Worm (Caenorhabditis elegans) whole organism, L2 larva: ENCODE measurements around the gene plx-1.

Source experiments
- C34F6.9 ChIP-seq: fragments of 150-350 bp; optimal IDR thresholded peaks from 2 replicates; lab custom pipeline; 2014; ENCODE audit warnings: missing biosample characterization, missing genetic modification characterization
- F13H6.1 ChIP-seq: sonication (generic microtip); optimal IDR thresholded peaks from 2 replicates; lab custom pipeline; 2016; ENCODE audit warnings: missing genetic modification characterization, missing compliant biosample characterization
- R02D3.7 ChIP-seq: fragments of 150-350 bp; optimal IDR thresholded peaks from 2 replicates; lab custom pipeline; 2014; ENCODE audit warnings: missing biosample characterization, missing genetic modification characterization
- Y55F3AM.14 ChIP-seq: fragments of 200-800 bp; sonication (Bioruptor generic); optimal IDR thresholded peaks from 2 replicates; lab custom pipeline; 2018; ENCODE audit warnings: mild to moderate bottlenecking, missing genetic modification characterization, missing compliant biosample characterization
- ZK546.5 ChIP-seq: sonication (generic microtip); optimal IDR thresholded peaks from 2 replicates; lab custom pipeline; 2017; ENCODE audit warnings: missing biosample characterization, missing genetic modification characterization
- alr-1 ChIP-seq: fragments of 150-350 bp; optimal IDR thresholded peaks from 2 replicates; lab custom pipeline; 2014; ENCODE audit warnings: missing biosample characterization, missing genetic modification characterization
- aly-2 ChIP-seq: fragments of 150-350 bp; optimal IDR thresholded peaks from 2 replicates; lab custom pipeline; 2014; ENCODE audit warnings: missing biosample characterization, missing genetic modification characterization
- ama-1 ChIP-seq: fragments of 150-350 bp; optimal IDR thresholded peaks from 2 replicates; lab custom pipeline; 2018; ENCODE audit warnings: inconsistent platforms
- blmp-1 ChIP-seq: sonication (generic microtip); optimal IDR thresholded peaks from 2 replicates; lab custom pipeline; 2017; ENCODE audit warnings: missing genetic modification characterization, mild to moderate bottlenecking, missing compliant biosample characterization, antibody characterized with exemption, moderate library complexity; ENCODE audit not compliant: insufficient read depth
- ceh-16 ChIP-seq: fragments of 150-350 bp; optimal IDR thresholded peaks from 2 replicates; lab custom pipeline; 2014; ENCODE audit warnings: missing biosample characterization, missing genetic modification characterization
- ceh-82 ChIP-seq: fragments of 150-350 bp; optimal IDR thresholded peaks from 2 replicates; lab custom pipeline; 2014; ENCODE audit warnings: missing biosample characterization, missing genetic modification characterization
- crh-2 ChIP-seq: sonication (generic microtip); optimal IDR thresholded peaks from 2 replicates; lab custom pipeline; 2017; ENCODE audit warnings: missing biosample characterization, missing genetic modification characterization
- dmd-4 ChIP-seq: sonication (generic microtip); optimal IDR thresholded peaks from 2 replicates; lab custom pipeline; 2017; ENCODE audit warnings: missing biosample characterization, missing genetic modification characterization
- egl-27 ChIP-seq: sonication (generic microtip); optimal IDR thresholded peaks from 3 replicates; lab custom pipeline; 2017; ENCODE audit warnings: missing biosample characterization, missing genetic modification reagents, missing genetic modification characterization
- elt-1 ChIP-seq: fragments of 150-350 bp; optimal IDR thresholded peaks from 2 replicates; lab custom pipeline; 2014; ENCODE audit warnings: missing biosample characterization, missing genetic modification characterization
- elt-3 ChIP-seq: sonication (generic microtip); optimal IDR thresholded peaks from 2 replicates; lab custom pipeline; 2017; ENCODE audit warnings: missing biosample characterization, missing genetic modification characterization
- fos-1 ChIP-seq: fragments of 150-350 bp; optimal IDR thresholded peaks from 2 replicates; lab custom pipeline; 2014; ENCODE audit warnings: missing biosample characterization, missing genetic modification characterization
- gmeb-1 ChIP-seq: fragments of 150-350 bp; optimal IDR thresholded peaks from 2 replicates; lab custom pipeline; 2014; ENCODE audit warnings: missing biosample characterization, missing genetic modification characterization
- lin-11 ChIP-seq: fragments of 150-350 bp; sonication (generic microtip); optimal IDR thresholded peaks from 2 replicates; lab custom pipeline; 2014; ENCODE audit warnings: missing biosample characterization, missing genetic modification characterization, inconsistent platforms, mixed read lengths
- lin-13 ChIP-seq: fragments of 150-350 bp; optimal IDR thresholded peaks from 2 replicates; lab custom pipeline; 2014; ENCODE audit warnings: missing biosample characterization, missing genetic modification reagents, missing genetic modification characterization
- lin-39 ChIP-seq: fragments of 150-350 bp; optimal IDR thresholded peaks from 2 replicates; lab custom pipeline; 2014; ENCODE audit warnings: missing biosample characterization, missing genetic modification reagents, missing genetic modification characterization
- lsy-2 ChIP-seq, 2 experiments: fragments of 150-350 bp in 1 of 2; sonication (generic microtip) in 1 of 2; optimal IDR thresholded peaks; 2 replicates each; lab custom pipeline; 2014 to 2017; ENCODE audit warnings: missing biosample characterization in 2 of 2, missing genetic modification characterization in 2 of 2
- mab-5 ChIP-seq: fragments of 150-350 bp; optimal IDR thresholded peaks from 2 replicates; lab custom pipeline; 2014; ENCODE audit warnings: missing biosample characterization, missing genetic modification characterization
- mbf-1 ChIP-seq: sonication (generic microtip); optimal IDR thresholded peaks from 2 replicates; lab custom pipeline; 2017; ENCODE audit warnings: missing biosample characterization, missing genetic modification characterization
- mdl-1 ChIP-seq, 2 experiments: fragments of 150-350 bp in 1 of 2; sonication (generic microtip) in 1 of 2; optimal IDR thresholded peaks; 2 replicates each; lab custom pipeline; 2017; ENCODE audit warnings: missing biosample characterization in 2 of 2, missing genetic modification characterization in 2 of 2
- nhr-10 ChIP-seq: sonication (generic microtip); optimal IDR thresholded peaks from 2 replicates; lab custom pipeline; 2017; ENCODE audit warnings: missing biosample characterization, missing genetic modification characterization
- nhr-11 ChIP-seq: fragments of 150-350 bp; optimal IDR thresholded peaks from 2 replicates; lab custom pipeline; 2014; ENCODE audit warnings: missing biosample characterization, missing genetic modification characterization
- nhr-12 ChIP-seq: fragments of 150-350 bp; optimal IDR thresholded peaks from 2 replicates; lab custom pipeline; 2014; ENCODE audit warnings: missing biosample characterization, missing genetic modification characterization
- nhr-129 ChIP-seq: fragments of 150-350 bp; optimal IDR thresholded peaks from 2 replicates; lab custom pipeline; 2014; ENCODE audit warnings: missing biosample characterization, missing genetic modification characterization
- nhr-21 ChIP-seq: fragments of 150-350 bp; optimal IDR thresholded peaks from 2 replicates; lab custom pipeline; 2014; ENCODE audit warnings: missing biosample characterization, missing genetic modification characterization
- nhr-23 ChIP-seq: fragments of 150-350 bp; optimal IDR thresholded peaks from 2 replicates; lab custom pipeline; 2014; ENCODE audit warnings: missing biosample characterization, missing genetic modification reagents, missing genetic modification characterization
- nhr-237 ChIP-seq: fragments of 150-350 bp; optimal IDR thresholded peaks from 2 replicates; lab custom pipeline; 2014; ENCODE audit warnings: missing biosample characterization, missing genetic modification characterization
- nhr-25 ChIP-seq: fragments of 150-350 bp; sonication (generic microtip); optimal IDR thresholded peaks from 3 replicates; lab custom pipeline; 2014; ENCODE audit warnings: missing biosample characterization, missing genetic modification characterization
- nhr-6 ChIP-seq: fragments of 150-350 bp; optimal IDR thresholded peaks from 2 replicates; lab custom pipeline; 2014; ENCODE audit warnings: missing biosample characterization, missing genetic modification characterization
- nhr-77 ChIP-seq: fragments of 150-350 bp; optimal IDR thresholded peaks from 2 replicates; lab custom pipeline; 2014; ENCODE audit warnings: missing biosample characterization, missing genetic modification characterization
- peb-1 ChIP-seq: fragments of 150-350 bp; optimal IDR thresholded peaks from 2 replicates; lab custom pipeline; 2014; ENCODE audit warnings: missing biosample characterization, missing genetic modification characterization
- sem-4 ChIP-seq: fragments of 150-350 bp; optimal IDR thresholded peaks from 2 replicates; lab custom pipeline; 2014; ENCODE audit warnings: missing biosample characterization, missing genetic modification reagents, missing genetic modification characterization
- skn-1 ChIP-seq: sonication (generic microtip); optimal IDR thresholded peaks from 2 replicates; lab custom pipeline; 2017; ENCODE audit warnings: missing biosample characterization, missing genetic modification characterization
- sma-3 ChIP-seq: sonication (generic microtip); optimal IDR thresholded peaks from 2 replicates; lab custom pipeline; 2016; ENCODE audit warnings: missing genetic modification reagents, missing genetic modification characterization, missing compliant biosample characterization
- sma-9 ChIP-seq, 2 experiments: fragments of 150-350 bp in 1 of 2; sonication (generic microtip) in 1 of 2; optimal IDR thresholded peaks; 2 replicates each; lab custom pipeline; 2014 to 2016; ENCODE audit warnings: missing genetic modification characterization in 2 of 2, mild to moderate bottlenecking in 1 of 2, missing biosample characterization in 1 of 2, missing compliant biosample characterization in 1 of 2, missing genetic modification reagents in 1 of 2, moderate library complexity in 1 of 2
- snpc-4 ChIP-seq: fragments of 150-350 bp; optimal IDR thresholded peaks from 2 replicates; lab custom pipeline; 2014; ENCODE audit warnings: missing biosample characterization, missing genetic modification characterization
- unc-39 ChIP-seq: fragments of 150-350 bp; optimal IDR thresholded peaks from 2 replicates; lab custom pipeline; 2014; ENCODE audit warnings: missing biosample characterization, missing genetic modification characterization
- unc-55 ChIP-seq: fragments of 150-350 bp; sonication (generic microtip); optimal IDR thresholded peaks from 3 replicates; lab custom pipeline; 2014; ENCODE audit warnings: missing biosample characterization, missing genetic modification reagents, missing genetic modification characterization
- unc-62 ChIP-seq: fragments of 150-350 bp; optimal IDR thresholded peaks from 2 replicates; lab custom pipeline; 2014; ENCODE audit warnings: missing biosample characterization, missing genetic modification reagents, missing genetic modification characterization
- zag-1 ChIP-seq: fragments of 150-350 bp; optimal IDR thresholded peaks from 2 replicates; lab custom pipeline; 2014; ENCODE audit warnings: missing biosample characterization, missing genetic modification characterization
- ztf-1 ChIP-seq: fragments of 200-800 bp; sonication (Bioruptor generic); conservative IDR thresholded peaks from 2 replicates; pipeline ENCODE4 v1.3.6; 2022; ENCODE audit warnings: missing genetic modification characterization, missing compliant biosample characterization
- ztf-11 ChIP-seq: sonication (generic microtip); optimal IDR thresholded peaks from 2 replicates; lab custom pipeline; 2017; ENCODE audit warnings: missing biosample characterization, missing genetic modification characterization
- ztf-4 ChIP-seq: fragments of 150-350 bp; optimal IDR thresholded peaks from 2 replicates; lab custom pipeline; 2014; ENCODE audit warnings: missing biosample characterization, missing genetic modification characterization

Gene plx-1

ce11 chrIV:1011776-1012175 lies 52.5 kb downstream of the plx-1 start:
- no peak for TF ChIP-seq F13H6.1 (tag; lab: Kevin White, UChicago)
- no peak for TF ChIP-seq mbf-1
- TF ChIP-seq sma-9 (GFP tag; optimal IDR thresholded peaks at IDR 0.05; lab: Kevin White, UChicago), result no peak
- no peak for TF ChIP-seq sma-9 (tag; optimal IDR thresholded peaks at IDR 0.05; lab: Kevin White, UChicago)
- no peak for TF ChIP-seq mab-5 (tag; lab: Kevin White, UChicago)
- no peak for TF ChIP-seq mdl-1 (tag; optimal IDR thresholded peaks at IDR 0.05; lab: Kevin White, UChicago)
- TF ChIP-seq nhr-12 (tag; lab: Kevin White, UChicago), result no peak
- no peak for TF ChIP-seq nhr-25
- no peak for TF ChIP-seq elt-1 (tag; lab: Kevin White, UChicago)
- TF ChIP-seq dmd-4 (tag; lab: Kevin White, UChicago), result no peak
- TF ChIP-seq nhr-11, result no peak
- TF ChIP-seq zag-1 (tag; lab: Kevin White, UChicago), result no peak
- no peak for TF ChIP-seq ama-1 (lab: Kevin White, UChicago)
- no peak for TF ChIP-seq sma-3 (GFP tag; lab: Kevin White, UChicago)
- TF ChIP-seq egl-27, result no peak
- no peak for TF ChIP-seq lsy-2 (tag; optimal IDR thresholded peaks at IDR 0.05; lab: Kevin White, UChicago)
- no peak for TF ChIP-seq nhr-6 (tag; lab: Kevin White, UChicago)
- no peak for TF ChIP-seq lin-39 (tag; lab: Kevin White, UChicago)
- TF ChIP-seq nhr-10 (tag; lab: Kevin White, UChicago), result no peak
- no peak for TF ChIP-seq peb-1 (tag; lab: Kevin White, UChicago)
- no peak for TF ChIP-seq crh-2 (tag; lab: Kevin White, UChicago)

DNA sequence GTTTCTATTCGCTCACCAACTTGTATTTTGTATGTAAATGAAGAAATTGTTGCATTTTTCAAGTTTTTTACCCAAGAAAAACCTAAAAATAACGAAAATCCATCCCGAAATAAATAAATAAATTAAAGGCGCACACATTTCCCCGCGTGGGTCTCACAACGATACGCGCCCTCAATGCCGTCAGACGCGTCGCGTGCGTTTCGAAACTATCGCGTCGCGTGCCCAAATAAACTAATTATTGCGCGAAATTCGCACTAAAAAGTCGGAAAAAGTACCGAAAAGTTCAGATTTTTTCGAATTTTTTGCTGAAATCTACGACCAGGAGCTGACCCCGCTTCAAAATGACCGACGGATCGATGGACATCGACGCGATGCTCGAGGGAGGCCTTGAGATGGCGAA lies 53.1 kb downstream of the plx-1 start, which contains the start of gene rbm-39:
rbm-39 (plus strand) TSS at position 178 of the 400 bp plus-strand sequence.
- TF ChIP-seq Y55F3AM.14 (GFP tag; lab: Kevin White, UChicago) (no peak), lin-11 (tag; lab: Kevin White, UChicago) (peak; percentile 82), fos-1 (tag; lab: Kevin White, UChicago) (peak; percentile 48), ceh-16 (tag; lab: Kevin White, UChicago) (peak; percentile 26), peb-1 (tag; lab: Kevin White, UChicago) (no peak), sem-4 (tag; lab: Kevin White, UChicago) (peak; percentile 8), elt-3 (tag; lab: Kevin White, UChicago) (no peak), crh-2 (tag; lab: Kevin White, UChicago) (peak; percentile 84), C34F6.9 (tag; lab: Kevin White, UChicago) (peak; percentile 92), alr-1 (no peak), lsy-2 (tag; optimal IDR thresholded peaks at IDR 0.05; lab: Kevin White, UChicago) (peak; percentile 80 to 90), lin-39 (tag; lab: Kevin White, UChicago) (no peak), ZK546.5 (tag; lab: Kevin White, UChicago) (peak; percentile 20), sma-3 (GFP tag; lab: Kevin White, UChicago) (peak; percentile 83), ztf-4 (tag; lab: Kevin White, UChicago) (peak; percentile 20), unc-39 (tag; lab: Kevin White, UChicago) (no peak), unc-55 (GFP tag; lab: Kevin White, UChicago) (peak; percentile 92), gmeb-1 (tag; lab: Kevin White, UChicago) (peak; percentile 82), nhr-23 (tag; lab: Kevin White, UChicago) (no peak), nhr-25 (peak; percentile 68), nhr-6 (tag; lab: Kevin White, UChicago) (peak; percentile 28), lin-13 (GFP tag; lab: Kevin White, UChicago) (peak; percentile 87), dmd-4 (tag; lab: Kevin White, UChicago) (no peak), nhr-237 (tag; lab: Kevin White, UChicago) (no peak), mbf-1 (no peak), snpc-4 (tag; lab: Kevin White, UChicago) (peak; percentile 52), F13H6.1 (tag; lab: Kevin White, UChicago) (peak; percentile 76), nhr-11 (no peak), blmp-1 (peak; percentile 14), sma-9 (GFP tag; optimal IDR thresholded peaks at IDR 0.05; lab: Kevin White, UChicago) (no peak), sma-9 (tag; optimal IDR thresholded peaks at IDR 0.05; lab: Kevin White, UChicago) (no peak), ztf-1 (GFP tag; lab: Robert Waterston, UW) (no peak), skn-1 (tag; lab: Kevin White, UChicago) (no peak), R02D3.7 (no peak), unc-62 (no peak), aly-2 (no peak), nhr-77 (tag; lab: Kevin White, UChicago) (no peak), ama-1 (lab: Kevin White, UChicago) (peak; percentile 59), mdl-1 (tag; optimal IDR thresholded peaks at IDR 0.05; lab: Kevin White, UChicago) (peak in 1 of 2 experiments; percentile 59), ztf-11 (tag; lab: Kevin White, UChicago) (no peak), nhr-21 (tag; lab: Kevin White, UChicago) (peak; percentile 70), mab-5 (tag; lab: Kevin White, UChicago) (peak; percentile 5), zag-1 (tag; lab: Kevin White, UChicago) (no peak), ceh-82 (tag; lab: Kevin White, UChicago) (peak; percentile 4), elt-1 (tag; lab: Kevin White, UChicago) (no peak), nhr-12 (tag; lab: Kevin White, UChicago) (no peak), nhr-129 (tag; lab: Kevin White, UChicago) (peak; percentile 77), egl-27 (peak; percentile 43), nhr-10 (tag; lab: Kevin White, UChicago) (no peak)
